1 fruit fly cellular context compared by ENCODE assay signal in the genomic region with DNA sequence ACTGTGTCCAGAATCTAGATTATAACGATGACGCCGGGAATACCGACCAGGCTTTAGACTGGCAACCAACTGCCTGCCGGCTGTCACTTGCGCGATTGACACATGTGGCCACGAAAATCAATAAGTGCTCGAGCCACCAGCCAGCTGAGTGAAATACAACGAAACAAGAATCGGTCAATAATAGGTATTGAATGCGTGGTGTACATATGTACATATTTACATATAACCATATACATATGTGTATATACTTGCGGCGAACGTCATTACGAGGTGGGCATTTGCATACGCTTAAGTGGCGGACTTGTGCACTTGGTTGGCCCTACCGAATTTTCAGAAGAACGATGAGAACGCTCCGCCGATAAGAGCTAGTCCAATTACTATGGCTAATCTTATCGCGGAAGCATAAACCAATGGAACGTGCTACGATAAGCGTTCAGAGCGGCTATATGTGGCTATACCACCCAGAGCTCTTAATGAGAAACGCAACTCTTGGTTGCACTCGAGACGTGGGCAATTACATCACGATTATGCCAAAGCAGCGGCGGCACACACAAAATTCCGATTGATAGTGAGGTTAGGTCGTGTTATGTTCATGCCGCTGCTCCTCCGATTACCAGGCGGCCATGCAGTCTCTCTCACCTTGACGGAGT.
TF ChIP-seq lines count a peak whose summit lies in the region.

No protein-coding gene starts in this region.

TF ChIP-seq in whole organism, embryonic, 481 proteins besides CTCF, POLR2A, EP300 and RAD21 (continued from another document and continues in another):
- no peak for TF ChIP-seq Elba2 (GFP tag; optimal IDR thresholded peaks at IDR 0.05; lab: Kevin White, UChicago)
- TF ChIP-seq BEAF-32 (GFP tag; optimal IDR thresholded peaks at IDR 0.05; lab: Kevin White, UChicago) = no peak
- TF ChIP-seq Deaf1 (tag; optimal IDR thresholded peaks at IDR 0.05; lab: Kevin White, UChicago) = no peak
- TF ChIP-seq CG17186 (GFP tag; optimal IDR thresholded peaks at IDR 0.05; lab: Kevin White, UChicago) = no peak
- no peak for TF ChIP-seq Rx (GFP tag; IDR thresholded peaks at IDR 0.05; lab: Robert Waterston, UW)
- TF ChIP-seq fd3F (GFP tag; optimal IDR thresholded peaks at IDR 0.05; lab: Kevin White, UChicago) = no peak
- no peak for TF ChIP-seq ab (GFP tag; optimal IDR thresholded peaks at IDR 0.05; lab: Kevin White, UChicago)
- TF ChIP-seq kni (GFP tag; optimal IDR thresholded peaks at IDR 0.05; lab: Kevin White, UChicago) = peak; percentile 81
- TF ChIP-seq CG1603 (tag; optimal IDR thresholded peaks at IDR 0.05; lab: Kevin White, UChicago) = no peak
- TF ChIP-seq disco-r (GFP tag; optimal IDR thresholded peaks at IDR 0.05; lab: Kevin White, UChicago) = no peak
- no peak for TF ChIP-seq MBD-R2 (GFP tag; IDR thresholded peaks at IDR 0.05; lab: Robert Waterston, UW)
- no peak for TF ChIP-seq CG11696 (GFP tag; IDR thresholded peaks at IDR 0.05; lab: Robert Waterston, UW)
- TF ChIP-seq sr (GFP tag; IDR thresholded peaks at IDR 0.05; lab: Robert Waterston, UW) = no peak
- no peak for TF ChIP-seq fd96Cb (tag; optimal IDR thresholded peaks at IDR 0.05; lab: Kevin White, UChicago)
- peak; percentile 82 for TF ChIP-seq cwo (GFP tag; optimal IDR thresholded peaks at IDR 0.05; lab: Kevin White, UChicago)
- no peak for TF ChIP-seq CG31388 (GFP tag; optimal IDR thresholded peaks at IDR 0.05; lab: Kevin White, UChicago)
- peak in 1 of 3 experiments; percentile 10 for TF ChIP-seq lola (GFP tag; optimal IDR thresholded peaks at IDR 0.05; lab: Kevin White, UChicago)
- no peak for TF ChIP-seq CG10321 (GFP tag; IDR thresholded peaks at IDR 0.05; lab: Robert Waterston, UW)
- TF ChIP-seq CG7928 (GFP tag; optimal IDR thresholded peaks at IDR 0.05; lab: Kevin White, UChicago) = no peak
- no peak for TF ChIP-seq Hr78 (GFP tag; optimal IDR thresholded peaks at IDR 0.05; lab: Kevin White, UChicago)
- TF ChIP-seq Atf-2 (GFP tag; optimal IDR thresholded peaks at IDR 0.05; lab: Kevin White, UChicago) = no peak
- TF ChIP-seq usp (GFP tag; optimal IDR thresholded peaks at IDR 0.05; lab: Kevin White, UChicago) = no peak
- TF ChIP-seq Aef1 (GFP tag; IDR thresholded peaks at IDR 0.05; lab: Robert Waterston, UW) = no peak
- no peak for TF ChIP-seq CG9609 (GFP tag; optimal IDR thresholded peaks at IDR 0.05; lab: Kevin White, UChicago)
- TF ChIP-seq bigmax (GFP tag; optimal IDR thresholded peaks at IDR 0.05; lab: Kevin White, UChicago) = peak; percentile 91
- no peak for TF ChIP-seq Sry-δ (GFP tag; optimal IDR thresholded peaks at IDR 0.05; lab: Kevin White, UChicago)
- no peak for TF ChIP-seq otp (GFP tag; IDR thresholded peaks at IDR 0.05; lab: Robert Waterston, UW)
- TF ChIP-seq sens (GFP tag; lab: Kevin White, UChicago) = peak; percentile 47
- no peak for TF ChIP-seq knrl (GFP tag; IDR thresholded peaks at IDR 0.05; lab: Robert Waterston, UW; ENCODE audit: partially characterized antibody)
- peak; percentile 88 for TF ChIP-seq exex (tag; optimal IDR thresholded peaks at IDR 0.05; lab: Kevin White, UChicago)
- TF ChIP-seq fru (optimal IDR thresholded peaks at IDR 0.05; lab: Kevin White, UChicago) = no peak
- peak; percentile 5 for TF ChIP-seq lab (GFP tag; optimal IDR thresholded peaks at IDR 0.05; lab: Kevin White, UChicago)
- TF ChIP-seq ash1 (GFP tag; optimal IDR thresholded peaks at IDR 0.05; lab: Kevin White, UChicago) = no peak
- no peak for TF ChIP-seq unc-4 (GFP tag; IDR thresholded peaks at IDR 0.05; lab: Robert Waterston, UW; ENCODE audit: partially characterized antibody)
- TF ChIP-seq wek (GFP tag; optimal IDR thresholded peaks at IDR 0.05; lab: Kevin White, UChicago) = peak; percentile 57
- TF ChIP-seq kah (GFP tag; optimal IDR thresholded peaks at IDR 0.05; lab: Kevin White, UChicago) = no peak
- TF ChIP-seq CG14710 (tag; optimal IDR thresholded peaks at IDR 0.05; lab: Kevin White, UChicago) = peak; percentile 30
- 0 out of 2 replicates have a peak, but pooled peaks have one; percentile 42 for TF ChIP-seq Awh (GFP tag; IDR thresholded peaks at IDR 0.05; lab: Robert Waterston, UW)
- TF ChIP-seq schlank (tag; optimal IDR thresholded peaks at IDR 0.05; lab: Kevin White, UChicago) = no peak
- no peak for TF ChIP-seq lilli (GFP tag; optimal IDR thresholded peaks at IDR 0.05; lab: Kevin White, UChicago)
- no peak for TF ChIP-seq CG32532 (GFP tag; IDR thresholded peaks at IDR 0.05; lab: Robert Waterston, UW)
- no peak for TF ChIP-seq CG17612 (GFP tag; IDR thresholded peaks at IDR 0.05; lab: Robert Waterston, UW)
- TF ChIP-seq rib (GFP tag; IDR thresholded peaks at IDR 0.05; lab: Robert Waterston, UW) = no peak
- TF ChIP-seq CG12071 (GFP tag; optimal IDR thresholded peaks at IDR 0.05; lab: Kevin White, UChicago) = no peak
- no peak for TF ChIP-seq Lhr (GFP tag; optimal IDR thresholded peaks at IDR 0.05; lab: Kevin White, UChicago)
- no peak for TF ChIP-seq zfh2 (GFP tag; optimal IDR thresholded peaks at IDR 0.05; lab: Kevin White, UChicago)
- TF ChIP-seq CG15073 (GFP tag; optimal IDR thresholded peaks at IDR 0.05; lab: Kevin White, UChicago) = no peak
- TF ChIP-seq nerfin-2 (GFP tag; IDR thresholded peaks at IDR 0.05; lab: Robert Waterston, UW; ENCODE audit: partially characterized antibody) = no peak
- TF ChIP-seq br (optimal IDR thresholded peaks at IDR 0.05; lab: Kevin White, UChicago) = no peak
- TF ChIP-seq Spps (tag; optimal IDR thresholded peaks at IDR 0.05; lab: Kevin White, UChicago) = no peak
- TF ChIP-seq CG16813 (GFP tag; IDR thresholded peaks at IDR 0.05; lab: Robert Waterston, UW; ENCODE audit: partially characterized antibody) = no peak
- no peak for TF ChIP-seq slou (GFP tag; optimal IDR thresholded peaks at IDR 0.05; lab: Kevin White, UChicago)
- no peak for TF ChIP-seq CG3065 (GFP tag; optimal IDR thresholded peaks at IDR 0.05; lab: Kevin White, UChicago)
- no peak for TF ChIP-seq CG13894 (tag; optimal IDR thresholded peaks at IDR 0.05; lab: Kevin White, UChicago)
- TF ChIP-seq CG15269 (tag; optimal IDR thresholded peaks at IDR 0.05; lab: Kevin White, UChicago) = no peak
- peak; percentile 10 for TF ChIP-seq pfk (GFP tag; optimal IDR thresholded peaks at IDR 0.05; lab: Kevin White, UChicago)
- peak; percentile 7 for TF ChIP-seq CG1233 (GFP tag; optimal IDR thresholded peaks at IDR 0.05; lab: Kevin White, UChicago)
- TF ChIP-seq Ada2b (GFP tag; IDR thresholded peaks at IDR 0.05; lab: Robert Waterston, UW) = no peak
- no peak for TF ChIP-seq cad (GFP tag; optimal IDR thresholded peaks at IDR 0.05; lab: Kevin White, UChicago)
- peak; percentile 44 for TF ChIP-seq CG18599 (GFP tag; optimal IDR thresholded peaks at IDR 0.05; lab: Kevin White, UChicago)
- TF ChIP-seq MESR4 (GFP tag; optimal IDR thresholded peaks at IDR 0.05; lab: Kevin White, UChicago) = no peak
- TF ChIP-seq Dek (tag; optimal IDR thresholded peaks at IDR 0.05; lab: Kevin White, UChicago) = no peak
- no peak for TF ChIP-seq peb (GFP tag; IDR thresholded peaks at IDR 0.05; lab: Robert Waterston, UW)
- 0 out of 2 replicates have a peak, but pooled peaks have one; percentile 11 for TF ChIP-seq HLH3B (GFP tag; IDR thresholded peaks at IDR 0.05; lab: Robert Waterston, UW)
- no peak for TF ChIP-seq dmrt99B (tag; optimal IDR thresholded peaks at IDR 0.05; lab: Kevin White, UChicago)
- TF ChIP-seq seq (GFP tag; IDR thresholded peaks at IDR 0.05; lab: Robert Waterston, UW) = no peak
- no peak for TF ChIP-seq luna (GFP tag; optimal IDR thresholded peaks at IDR 0.05; lab: Kevin White, UChicago)
- no peak for TF ChIP-seq crc (GFP tag; optimal IDR thresholded peaks at IDR 0.05; lab: Kevin White, UChicago)
- no peak for TF ChIP-seq maf-S (GFP tag; optimal IDR thresholded peaks at IDR 0.05; lab: Kevin White, UChicago)
- no peak for TF ChIP-seq al (GFP tag; IDR thresholded peaks at IDR 0.05; lab: Robert Waterston, UW)
- peak; percentile 91 for TF ChIP-seq sug (tag; optimal IDR thresholded peaks at IDR 0.05; lab: Kevin White, UChicago)
- no peak for TF ChIP-seq Max (GFP tag; optimal IDR thresholded peaks at IDR 0.05; lab: Kevin White, UChicago)
- TF ChIP-seq Drgx (GFP tag; IDR thresholded peaks at IDR 0.05; lab: Robert Waterston, UW) = no peak
- TF ChIP-seq tio (GFP tag; optimal IDR thresholded peaks at IDR 0.05; lab: Kevin White, UChicago) = no peak
- no peak for TF ChIP-seq CG12236 (GFP tag; optimal IDR thresholded peaks at IDR 0.05; lab: Kevin White, UChicago)
- TF ChIP-seq Chrac-16 (GFP tag; optimal IDR thresholded peaks at IDR 0.05; lab: Kevin White, UChicago) = no peak
- no peak for TF ChIP-seq dm (GFP tag; optimal IDR thresholded peaks at IDR 0.05; lab: Kevin White, UChicago)
- TF ChIP-seq ara (GFP tag; IDR thresholded peaks at IDR 0.05; lab: Robert Waterston, UW) = 0 out of 2 replicates have a peak, but pooled peaks have one; percentile 38
- no peak for TF ChIP-seq ems (GFP tag; optimal IDR thresholded peaks at IDR 0.05; lab: Kevin White, UChicago)
- TF ChIP-seq MTF-1 (GFP tag; optimal IDR thresholded peaks at IDR 0.05; lab: Kevin White, UChicago; ENCODE audit: borderline replicate concordance) = no peak
- TF ChIP-seq CG2116 (GFP tag; optimal IDR thresholded peaks at IDR 0.05; lab: Kevin White, UChicago) = no peak
- no peak for TF ChIP-seq CG4424 (GFP tag; optimal IDR thresholded peaks at IDR 0.05; lab: Kevin White, UChicago)
- peak in 1 of 2 experiments; percentile 46 for TF ChIP-seq bsh (GFP tag; optimal IDR thresholded peaks at IDR 0.05; lab: Kevin White, UChicago)
- no peak for TF ChIP-seq pb (GFP tag; optimal IDR thresholded peaks at IDR 0.05; lab: Kevin White, UChicago)
- no peak for TF ChIP-seq Atf3 (GFP tag; optimal IDR thresholded peaks at IDR 0.05; lab: Kevin White, UChicago)
- TF ChIP-seq CoRest (tag; optimal IDR thresholded peaks at IDR 0.05; lab: Kevin White, UChicago) = peak; percentile 1
- no peak for TF ChIP-seq pan (optimal IDR thresholded peaks at IDR 0.05; lab: Kevin White, UChicago)
- no peak for TF ChIP-seq pan (GFP tag; optimal IDR thresholded peaks at IDR 0.05 in 1 of 2, IDR thresholded peaks at IDR 0.05 in 1 of 2)
- TF ChIP-seq D19A (tag; optimal IDR thresholded peaks at IDR 0.05; lab: Kevin White, UChicago) = no peak
- no peak for TF ChIP-seq dpn (GFP tag; optimal IDR thresholded peaks at IDR 0.05; lab: Kevin White, UChicago)
- TF ChIP-seq twi (tag; optimal IDR thresholded peaks at IDR 0.05; lab: Kevin White, UChicago) = peak; percentile 87
- no peak for TF ChIP-seq croc (GFP tag; conservative IDR thresholded peaks at IDR 0.05; lab: Robert Waterston, UW)
- no peak for TF ChIP-seq CG10147 (GFP tag; optimal IDR thresholded peaks at IDR 0.05; lab: Kevin White, UChicago)
- TF ChIP-seq az2 (GFP tag; optimal IDR thresholded peaks at IDR 0.05; lab: Kevin White, UChicago) = no peak
- no peak for TF ChIP-seq mld (GFP tag; IDR thresholded peaks at IDR 0.05; lab: Robert Waterston, UW; ENCODE audit: partially characterized antibody)
- TF ChIP-seq corto (GFP tag; optimal IDR thresholded peaks at IDR 0.05; lab: Kevin White, UChicago) = no peak
- 0 out of 2 replicates have a peak, but pooled peaks have one; percentile 7 for TF ChIP-seq sens-2 (GFP tag; IDR thresholded peaks at IDR 0.05; lab: Robert Waterston, UW)
- no peak for TF ChIP-seq tx (GFP tag; optimal IDR thresholded peaks at IDR 0.05; lab: Kevin White, UChicago)
- TF ChIP-seq ERR (GFP tag; optimal IDR thresholded peaks at IDR 0.05; lab: Kevin White, UChicago) = no peak
- no peak for TF ChIP-seq stwl (tag; optimal IDR thresholded peaks at IDR 0.05; lab: Kevin White, UChicago)
- TF ChIP-seq Hand (GFP tag; optimal IDR thresholded peaks at IDR 0.05; lab: Kevin White, UChicago) = no peak
- TF ChIP-seq C15 (GFP tag; IDR thresholded peaks at IDR 0.05; lab: Robert Waterston, UW) = no peak
- TF ChIP-seq Myb (GFP tag; optimal IDR thresholded peaks at IDR 0.05; lab: Kevin White, UChicago) = no peak
- TF ChIP-seq Gsc (GFP tag; IDR thresholded peaks at IDR 0.05; lab: Robert Waterston, UW) = no peak
- no peak for TF ChIP-seq CG7357 (GFP tag; IDR thresholded peaks at IDR 0.05; lab: Robert Waterston, UW)
- TF ChIP-seq NC2β (GFP tag; optimal IDR thresholded peaks at IDR 0.05; lab: Kevin White, UChicago) = no peak
- no peak for TF ChIP-seq BtbVII (GFP tag; optimal IDR thresholded peaks at IDR 0.05; lab: Kevin White, UChicago)
- TF ChIP-seq CG11247 (GFP tag; IDR thresholded peaks at IDR 0.05; lab: Robert Waterston, UW) = no peak
- TF ChIP-seq Sin3A (optimal IDR thresholded peaks at IDR 0.05; lab: Kevin White, UChicago) = no peak
- TF ChIP-seq D19B (GFP tag; optimal IDR thresholded peaks at IDR 0.05; lab: Kevin White, UChicago) = no peak
- TF ChIP-seq Neu2 (GFP tag; optimal IDR thresholded peaks at IDR 0.05; lab: Kevin White, UChicago; ENCODE audit: borderline replicate concordance) = no peak
- no peak for TF ChIP-seq ftz-f1 (GFP tag; optimal IDR thresholded peaks at IDR 0.05; lab: Kevin White, UChicago)
- no peak for TF ChIP-seq gsb-n (tag; optimal IDR thresholded peaks at IDR 0.05; lab: Kevin White, UChicago)
- TF ChIP-seq fd102C (GFP tag; optimal IDR thresholded peaks at IDR 0.05; lab: Kevin White, UChicago) = no peak
- TF ChIP-seq Dref (GFP tag; IDR thresholded peaks at IDR 0.05; lab: Robert Waterston, UW) = no peak
- no peak for TF ChIP-seq trh (GFP tag; optimal IDR thresholded peaks at IDR 0.05; lab: Kevin White, UChicago)
- no peak for TF ChIP-seq Scr (GFP tag; IDR thresholded peaks at IDR 0.05; lab: Robert Waterston, UW; ENCODE audit: partially characterized antibody)
- TF ChIP-seq CG10543 (GFP tag; optimal IDR thresholded peaks at IDR 0.05; lab: Kevin White, UChicago) = peak; percentile 51
- TF ChIP-seq Mad (GFP tag; optimal IDR thresholded peaks at IDR 0.05; lab: Kevin White, UChicago) = no peak
- TF ChIP-seq vnd (GFP tag; IDR thresholded peaks at IDR 0.05; lab: Robert Waterston, UW; ENCODE audit: partially characterized antibody) = no peak
- TF ChIP-seq Nf-YA (GFP tag; IDR thresholded peaks at IDR 0.05; lab: Robert Waterston, UW) = no peak
- no peak for TF ChIP-seq Opbp (GFP tag; IDR thresholded peaks at IDR 0.05; lab: Robert Waterston, UW; ENCODE audit: partially characterized antibody)
- TF ChIP-seq odd (GFP tag; optimal IDR thresholded peaks at IDR 0.05; lab: Kevin White, UChicago) = peak; percentile 34
- no peak for TF ChIP-seq CG6791 (GFP tag; IDR thresholded peaks at IDR 0.05; lab: Robert Waterston, UW; ENCODE audit: partially characterized antibody)
- peak; percentile 11 for TF ChIP-seq gcm (GFP tag; optimal IDR thresholded peaks at IDR 0.05; lab: Kevin White, UChicago)
- no peak for TF ChIP-seq Hmr (GFP tag; optimal IDR thresholded peaks at IDR 0.05; lab: Kevin White, UChicago)
- no peak for TF ChIP-seq lov (optimal IDR thresholded peaks at IDR 0.05; lab: Kevin White, UChicago)
- 0 out of 3 replicates have a peak, but pooled peaks have one; percentile 17 for TF ChIP-seq lov (GFP tag; IDR thresholded peaks at IDR 0.05; lab: Robert Waterston, UW)
- TF ChIP-seq CG2199 (GFP tag; IDR thresholded peaks at IDR 0.05; lab: Robert Waterston, UW) = no peak
